Fruit fly (Drosophila melanogaster) whole organism, embryonic: ENCODE results near the gene CG17327.

ENCODE experiments used
- Antp ChIP-seq: fragments of 200-800 bp; sonication (Bioruptor generic); optimal IDR thresholded peaks from 3 replicates; lab custom pipeline; 2016; ENCODE audit warnings: missing biosample characterization, missing genetic modification characterization
- Atf-2 ChIP-seq: fragments of 200-800 bp; sonication (Bioruptor generic); optimal IDR thresholded peaks from 2 replicates; lab custom pipeline; 2016; ENCODE audit warnings: missing biosample characterization, missing genetic modification characterization
- Atf3 ChIP-seq: fragments of 200-800 bp; sonication (Bioruptor generic); optimal IDR thresholded peaks from 3 replicates; lab custom pipeline; 2016; ENCODE audit warnings: missing biosample characterization, missing genetic modification characterization
- Atf6 ChIP-seq: fragments of 200-800 bp; sonication (Bioruptor generic); IDR thresholded peaks from 2 replicates; pipeline ENCODE4 v1.3.6; 2022; ENCODE audit warnings: missing biosample characterization, missing genetic modification characterization
- B-H1 ChIP-seq: fragments of 200-800 bp; sonication (Bioruptor generic); IDR thresholded peaks from 3 replicates; pipeline ENCODE4 v1.3.6; 2022; ENCODE audit warnings: missing biosample characterization, missing genetic modification characterization
- C15 ChIP-seq: fragments of 200-800 bp; sonication (Bioruptor generic); IDR thresholded peaks from 3 replicates; pipeline ENCODE4 v1.3.6; 2022; ENCODE audit warnings: missing biosample characterization, missing genetic modification characterization
- CG11085 ChIP-seq: fragments of 200-800 bp; sonication (Bioruptor generic); IDR thresholded peaks from 2 replicates; pipeline ENCODE4 v1.3.6; 2022; ENCODE audit warnings: missing biosample characterization, missing genetic modification characterization
- CG11456 ChIP-seq: fragments of 200-800 bp; sonication (Bioruptor generic); IDR thresholded peaks from 3 replicates; pipeline ENCODE4 v1.3.6; 2022; ENCODE audit warnings: missing biosample characterization, missing genetic modification characterization
- CG1233 ChIP-seq: fragments of 200-800 bp; sonication (Bioruptor generic); optimal IDR thresholded peaks from 4 replicates; lab custom pipeline; 2018; ENCODE audit warnings: missing biosample characterization, mild to moderate bottlenecking, missing genetic modification characterization
- CG13287 ChIP-seq: fragments of 200-800 bp; sonication (Bioruptor generic); IDR thresholded peaks from 2 replicates; pipeline ENCODE4 v1.3.6; 2022; ENCODE audit warnings: missing biosample characterization, missing genetic modification characterization; ENCODE audit not compliant: partially characterized antibody
- CG14710 ChIP-seq: fragments of 200-800 bp; sonication (Bioruptor generic); optimal IDR thresholded peaks from 3 replicates; lab custom pipeline; 2019; ENCODE audit warnings: missing biosample characterization, mild to moderate bottlenecking, missing genetic modification characterization, moderate library complexity
- CG14860 ChIP-seq: fragments of 200-800 bp; sonication (Bioruptor generic); IDR thresholded peaks from 3 replicates; pipeline ENCODE4 v1.3.6; 2022; ENCODE audit warnings: missing biosample characterization, missing genetic modification characterization; ENCODE audit not compliant: partially characterized antibody
- CG15073 ChIP-seq: fragments of 200-800 bp; sonication (Bioruptor generic); optimal IDR thresholded peaks from 2 replicates; lab custom pipeline; 2016; ENCODE audit warnings: missing biosample characterization, missing genetic modification characterization
- CG1529 ChIP-seq: fragments of 200-800 bp; sonication (Bioruptor generic); optimal IDR thresholded peaks from 3 replicates; lab custom pipeline; 2018; ENCODE audit warnings: missing biosample characterization, missing genetic modification characterization
- CG15696 ChIP-seq: fragments of 200-800 bp; sonication (Bioruptor generic); optimal IDR thresholded peaks from 2 replicates; lab custom pipeline; 2019; ENCODE audit warnings: missing biosample characterization, mild to moderate bottlenecking, missing genetic modification characterization, moderate library complexity
- CG17359 ChIP-seq: fragments of 200-800 bp; sonication (Bioruptor generic); optimal IDR thresholded peaks from 3 replicates; lab custom pipeline; 2018; ENCODE audit warnings: missing biosample characterization, mild to moderate bottlenecking, missing genetic modification characterization, moderate library complexity
- CG3407 ChIP-seq: fragments of 200-800 bp; sonication (Bioruptor generic); optimal IDR thresholded peaks from 2 replicates; lab custom pipeline; 2018; ENCODE audit warnings: missing biosample characterization, mild to moderate bottlenecking, missing genetic modification characterization
- CG5180 ChIP-seq: fragments of 200-800 bp; sonication (Bioruptor generic); optimal IDR thresholded peaks from 3 replicates; lab custom pipeline; 2017; ENCODE audit warnings: missing biosample characterization, missing genetic modification characterization, mild to moderate bottlenecking, moderate library complexity, missing genetic modification reagents
- CG6654 ChIP-seq: fragments of 200-800 bp; sonication (Bioruptor generic); optimal IDR thresholded peaks from 2 replicates; lab custom pipeline; 2017; ENCODE audit warnings: missing biosample characterization, mild to moderate bottlenecking, missing genetic modification characterization
- CG7745 ChIP-seq: fragments of 200-800 bp; sonication (Bioruptor generic); optimal IDR thresholded peaks from 2 replicates; lab custom pipeline; 2018; ENCODE audit warnings: missing biosample characterization, mild to moderate bottlenecking, missing genetic modification characterization, moderate library complexity
- CG7928 ChIP-seq: fragments of 200-800 bp; sonication (Bioruptor generic); optimal IDR thresholded peaks from 2 replicates; lab custom pipeline; 2017; ENCODE audit warnings: missing biosample characterization, mild to moderate bottlenecking, missing genetic modification characterization
- CG8388 ChIP-seq: fragments of 200-800 bp; sonication (Bioruptor generic); optimal IDR thresholded peaks from 2 replicates; lab custom pipeline; 2019; ENCODE audit warnings: missing biosample characterization, mild to moderate bottlenecking, missing genetic modification characterization, moderate library complexity
- CG8765 ChIP-seq: fragments of 200-800 bp; sonication (Bioruptor generic); IDR thresholded peaks from 2 replicates; pipeline ENCODE4 v1.3.6; 2022; ENCODE audit warnings: missing biosample characterization, missing genetic modification characterization
- CG8924 ChIP-seq: fragments of 200-800 bp; optimal IDR thresholded peaks from 3 replicates; lab custom pipeline; 2019; ENCODE audit warnings: missing biosample characterization, mild to moderate bottlenecking, missing genetic modification characterization, moderate library complexity
- CG9817 ChIP-seq: fragments of 200-800 bp; sonication (Bioruptor generic); optimal IDR thresholded peaks from 2 replicates; lab custom pipeline; 2018; ENCODE audit warnings: missing biosample characterization, mild to moderate bottlenecking, missing genetic modification characterization, moderate library complexity
- CoRest ChIP-seq: fragments of 200-800 bp; sonication (Bioruptor generic); optimal IDR thresholded peaks from 3 replicates; lab custom pipeline; 2018; ENCODE audit warnings: missing biosample characterization, mild to moderate bottlenecking, missing genetic modification characterization, moderate library complexity
- CrebB ChIP-seq: fragments of 200-800 bp; sonication (Bioruptor generic); optimal IDR thresholded peaks from 3 replicates; lab custom pipeline; 2018; ENCODE audit warnings: missing biosample characterization, mild to moderate bottlenecking, missing genetic modification characterization
- Dad ChIP-seq: fragments of 200-800 bp; sonication (Bioruptor generic); optimal IDR thresholded peaks from 3 replicates; lab custom pipeline; 2016; ENCODE audit warnings: missing biosample characterization, missing genetic modification characterization
- Dek ChIP-seq: fragments of 200-800 bp; sonication (Bioruptor generic); optimal IDR thresholded peaks from 3 replicates; lab custom pipeline; 2019; ENCODE audit warnings: missing biosample characterization, mild to moderate bottlenecking, missing genetic modification characterization, moderate library complexity
- E2f1 ChIP-seq: fragments of 200-800 bp; sonication (Bioruptor generic); IDR thresholded peaks from 2 replicates; pipeline ENCODE4 v1.3.6; 2022; ENCODE audit warnings: missing biosample characterization, missing genetic modification characterization
- Gsc ChIP-seq: fragments of 200-800 bp; sonication (Bioruptor generic); IDR thresholded peaks from 2 replicates; pipeline ENCODE4 v1.3.6; 2022; ENCODE audit warnings: missing biosample characterization, missing genetic modification characterization
- Hmr ChIP-seq: fragments of 200-800 bp; sonication (Bioruptor generic); optimal IDR thresholded peaks from 3 replicates; lab custom pipeline; 2017; ENCODE audit warnings: mild to moderate bottlenecking, missing biosample characterization, missing genetic modification reagents, missing genetic modification characterization
- Hsf ChIP-seq: fragments of 200-800 bp; sonication (Bioruptor generic); optimal IDR thresholded peaks from 3 replicates; lab custom pipeline; 2016; ENCODE audit warnings: missing biosample characterization, missing genetic modification characterization
- Med ChIP-seq: fragments of 200-800 bp; sonication (Bioruptor generic); peaks from one replicate; lab custom pipeline; 2016; ENCODE audit warnings: missing biosample characterization, missing genetic modification characterization, mild to moderate bottlenecking, inconsistent platforms, moderate library complexity
- Oli ChIP-seq: fragments of 200-800 bp; sonication (Bioruptor generic); optimal IDR thresholded peaks from 2 replicates; lab custom pipeline; 2018; ENCODE audit warnings: missing biosample characterization, mild to moderate bottlenecking, missing genetic modification characterization, moderate library complexity
- Opbp ChIP-seq: fragments of 200-800 bp; sonication (Bioruptor generic); IDR thresholded peaks from 3 replicates; pipeline ENCODE4 v1.3.6; 2022; ENCODE audit warnings: missing biosample characterization, missing genetic modification characterization; ENCODE audit not compliant: partially characterized antibody
- bab2 ChIP-seq: fragments of 200-800 bp; sonication (Bioruptor generic); optimal IDR thresholded peaks from 2 replicates; lab custom pipeline; 2016; ENCODE audit warnings: missing biosample characterization, missing genetic modification characterization
- btn ChIP-seq: fragments of 200-800 bp; sonication (Bioruptor generic); optimal IDR thresholded peaks from 2 replicates; lab custom pipeline; 2016; ENCODE audit warnings: missing biosample characterization, missing genetic modification characterization
- dm ChIP-seq: fragments of 200-800 bp; sonication (Bioruptor generic); optimal IDR thresholded peaks from 3 replicates; lab custom pipeline; 2016; ENCODE audit warnings: missing biosample characterization, missing genetic modification characterization
- dmrt99B ChIP-seq: fragments of 200-800 bp; sonication (Bioruptor generic); optimal IDR thresholded peaks from 2 replicates; lab custom pipeline; 2018; ENCODE audit warnings: missing biosample characterization, mild to moderate bottlenecking, missing genetic modification characterization, moderate library complexity
- en ChIP-seq: fragments of 200-800 bp; sonication (Bioruptor generic); optimal IDR thresholded peaks from 2 replicates; lab custom pipeline; 2016; ENCODE audit warnings: missing biosample characterization, missing genetic modification characterization
- gcm ChIP-seq: fragments of 200-800 bp; sonication (Bioruptor generic); optimal IDR thresholded peaks from 2 replicates; lab custom pipeline; 2019; ENCODE audit warnings: missing biosample characterization, mild to moderate bottlenecking, missing genetic modification characterization, moderate library complexity
- hbn ChIP-seq: fragments of 200-800 bp; sonication (Bioruptor generic); IDR thresholded peaks from 2 replicates; pipeline ENCODE4 v1.3.6; 2022; ENCODE audit warnings: missing biosample characterization, missing genetic modification characterization; ENCODE audit not compliant: partially characterized antibody
- knrl ChIP-seq: fragments of 200-800 bp; sonication (Bioruptor generic); IDR thresholded peaks from 3 replicates; pipeline ENCODE4 v1.3.6; 2022; ENCODE audit warnings: missing biosample characterization, missing genetic modification characterization; ENCODE audit not compliant: partially characterized antibody
- pzg ChIP-seq: fragments of 200-800 bp; sonication (Bioruptor generic); optimal IDR thresholded peaks from 3 replicates; lab custom pipeline; 2018; ENCODE audit warnings: missing biosample characterization, mild to moderate bottlenecking, missing genetic modification characterization, moderate library complexity
- ro ChIP-seq: fragments of 200-800 bp; sonication (Bioruptor generic); IDR thresholded peaks from 2 replicates; pipeline ENCODE4 v1.3.6; 2022; ENCODE audit warnings: missing biosample characterization, missing genetic modification characterization
- schlank ChIP-seq: fragments of 200-800 bp; sonication (Bioruptor generic); optimal IDR thresholded peaks from 2 replicates; lab custom pipeline; 2018; ENCODE audit warnings: missing biosample characterization, mild to moderate bottlenecking, missing genetic modification characterization
- slou ChIP-seq: fragments of 200-800 bp; sonication (Bioruptor generic); optimal IDR thresholded peaks from 3 replicates; lab custom pipeline; 2016; ENCODE audit warnings: missing biosample characterization, missing genetic modification characterization
- zf30C ChIP-seq: fragments of 200-800 bp; sonication (Bioruptor generic); optimal IDR thresholded peaks from 3 replicates; lab custom pipeline; 2018; ENCODE audit warnings: missing biosample characterization, mild to moderate bottlenecking, missing genetic modification characterization
- zfh2 ChIP-seq: fragments of 200-800 bp; sonication (Bioruptor generic); optimal IDR thresholded peaks from 2 replicates; lab custom pipeline; 2016; ENCODE audit warnings: missing biosample characterization, missing genetic modification characterization

CG17327 gene

dm6 chr3R:12997550-12998233, at the start of gene CG17327, which contains the start of the genes CG44194 and CG7518 (continued):
- no peak for TF ChIP-seq Atf6 (GFP tag; lab: Robert Waterston, UW)
- TF ChIP-seq CG7745 = no peak
- peak; percentile 80 for TF ChIP-seq CG14710 (tag; lab: Kevin White, UChicago)
- TF ChIP-seq CG15073 (GFP tag; lab: Kevin White, UChicago) = no peak
- TF ChIP-seq dmrt99B (tag; lab: Kevin White, UChicago) = no peak
- no peak for TF ChIP-seq C15 (GFP tag; lab: Robert Waterston, UW)
- no peak for TF ChIP-seq CG15696 (tag; lab: Kevin White, UChicago)
- no peak for TF ChIP-seq E2f1 (GFP tag; lab: Robert Waterston, UW)
- TF ChIP-seq CG13287 (GFP tag; lab: Robert Waterston, UW) = peak; percentile 32
- TF ChIP-seq Hsf (GFP tag; lab: Kevin White, UChicago) = peak; percentile 26
- TF ChIP-seq CG14860 (GFP tag; lab: Robert Waterston, UW) = 0 out of 3 replicates have a peak, but pooled peaks have one; percentile 13
- TF ChIP-seq CG9817 = no peak
- no peak for TF ChIP-seq CG1529 (GFP tag; lab: Kevin White, UChicago)
- no peak for TF ChIP-seq zf30C
- TF ChIP-seq B-H1 (GFP tag; lab: Robert Waterston, UW) = no peak
- no peak for TF ChIP-seq Antp (GFP tag; lab: Kevin White, UChicago)
- no peak for TF ChIP-seq slou (GFP tag; lab: Kevin White, UChicago)
- TF ChIP-seq CG17359 (tag; lab: Kevin White, UChicago) = no peak
- no peak for TF ChIP-seq CG6654 (GFP tag; lab: Kevin White, UChicago)
- no peak for TF ChIP-seq CG11085 (GFP tag; lab: Robert Waterston, UW)
- TF ChIP-seq Opbp (GFP tag; lab: Robert Waterston, UW) = peak; percentile 47; the same call in 1 of the 3 replicates
- TF ChIP-seq Oli (tag; lab: Kevin White, UChicago) = no peak
- no peak for TF ChIP-seq CrebB (tag; lab: Kevin White, UChicago)
- no peak for TF ChIP-seq Dad (GFP tag; lab: Kevin White, UChicago)
- no peak for TF ChIP-seq gcm (GFP tag; lab: Kevin White, UChicago)
- TF ChIP-seq CG8765 (GFP tag; lab: Robert Waterston, UW) = no peak
- TF ChIP-seq CG3407 (GFP tag; lab: Kevin White, UChicago) = no peak
- no peak for TF ChIP-seq ro (GFP tag; lab: Robert Waterston, UW)
- peak; percentile 9 for TF ChIP-seq CG8924 (tag; lab: Kevin White, UChicago)
- TF ChIP-seq knrl = peak; percentile 47; the same call in 2 of the 3 replicates
- no peak for TF ChIP-seq schlank (tag; lab: Kevin White, UChicago)
- no peak for TF ChIP-seq CG1233 (GFP tag; lab: Kevin White, UChicago)
- TF ChIP-seq Gsc (GFP tag; lab: Robert Waterston, UW) = no peak
- TF ChIP-seq zfh2 (GFP tag; lab: Kevin White, UChicago) = no peak
- TF ChIP-seq CoRest (tag; lab: Kevin White, UChicago) = no peak
- peak; percentile 73 for TF ChIP-seq pzg (GFP tag; lab: Kevin White, UChicago)
- TF ChIP-seq CG11456 (GFP tag; lab: Robert Waterston, UW) = peak; percentile 25; the same call in 2 of the 3 replicates
- peak; percentile 65 for TF ChIP-seq Med
- TF ChIP-seq Hmr = no peak
- peak; percentile 23 for TF ChIP-seq Dek
- TF ChIP-seq Atf-2 = no peak
- no peak for TF ChIP-seq Atf3
- peak; percentile 54 for TF ChIP-seq dm
- TF ChIP-seq en (GFP tag; lab: Kevin White, UChicago) = no peak
- no peak for TF ChIP-seq btn (GFP tag; lab: Kevin White, UChicago)
- no peak for TF ChIP-seq hbn (GFP tag; lab: Robert Waterston, UW)
- no peak for TF ChIP-seq CG7928 (GFP tag; lab: Kevin White, UChicago)
- TF ChIP-seq bab2 (GFP tag; lab: Kevin White, UChicago) = peak; percentile 39
- TF ChIP-seq CG5180 (GFP tag; lab: Kevin White, UChicago) = no peak
- no peak for TF ChIP-seq CG8388 (GFP tag; lab: Kevin White, UChicago)
